Worm (Caenorhabditis elegans): Measurements from ENCODE around the gene F53H4.3.

Gene F53H4.3

ce11 chrX:15841086-15841622 lies 46.2 kb downstream of the F53H4.3 start, which contains the start of gene serp-1.1:
Gene serp-1.1, plus strand, starts transcription at chrX:15841572.
- TF ChIP-seq nhr-6 (tag; optimal IDR thresholded peaks at IDR 0.05) (peak; percentile 95), sma-3 (GFP tag; optimal IDR thresholded peaks at IDR 0.05) (peak; percentile 99), nhr-21 (tag; optimal IDR thresholded peaks at IDR 0.05) (peak; percentile 99), nhr-237 (tag; optimal IDR thresholded peaks at IDR 0.05) (peak; percentile 78), ztf-4 (tag; optimal IDR thresholded peaks at IDR 0.05) (peak; percentile 95), sma-9 (GFP tag; optimal IDR thresholded peaks at IDR 0.05) (peak; percentile 99), sma-9 (tag; optimal IDR thresholded peaks at IDR 0.05) (peak; percentile 63), egl-27 (tag; optimal IDR thresholded peaks at IDR 0.05) (peak; percentile 98), sem-4 (tag; optimal IDR thresholded peaks at IDR 0.05) (peak; percentile 99), lsy-2 (tag; optimal IDR thresholded peaks at IDR 0.05) (peak; percentile 99 to 100), unc-55 (GFP tag; optimal IDR thresholded peaks at IDR 0.05) (peak; percentile 98), lin-11 (tag; optimal IDR thresholded peaks at IDR 0.05) (peak; percentile 93), aly-2 (tag; optimal IDR thresholded peaks at IDR 0.05) (no peak), crh-2 (tag; optimal IDR thresholded peaks at IDR 0.05) (peak; percentile 100), ama-1 (optimal IDR thresholded peaks at IDR 0.05) (no peak), nhr-25 (tag; optimal IDR thresholded peaks at IDR 0.05) (peak; percentile 98), nhr-11 (tag; optimal IDR thresholded peaks at IDR 0.05) (peak; percentile 3), zag-1 (tag; optimal IDR thresholded peaks at IDR 0.05) (peak; percentile 99), snpc-4 (tag; optimal IDR thresholded peaks at IDR 0.05) (peak; percentile 91), fos-1 (tag; optimal IDR thresholded peaks at IDR 0.05) (peak; percentile 99), lin-13 (GFP tag; optimal IDR thresholded peaks at IDR 0.05) (peak; percentile 98), lin-39 (tag; optimal IDR thresholded peaks at IDR 0.05) (peak; percentile 61), elt-3 (tag; optimal IDR thresholded peaks at IDR 0.05) (no peak), nhr-12 (tag; optimal IDR thresholded peaks at IDR 0.05) (no peak), R02D3.7 (tag; optimal IDR thresholded peaks at IDR 0.05) (peak; percentile 73), unc-62 (GFP tag; optimal IDR thresholded peaks at IDR 0.05) (peak; percentile 71), nhr-10 (tag; optimal IDR thresholded peaks at IDR 0.05) (peak; percentile 89), alr-1 (tag; optimal IDR thresholded peaks at IDR 0.05) (no peak), blmp-1 (tag; optimal IDR thresholded peaks at IDR 0.05; ENCODE audit: insufficient read depth) (peak; percentile 82), ceh-82 (tag; optimal IDR thresholded peaks at IDR 0.05) (peak; percentile 93), ceh-16 (tag; optimal IDR thresholded peaks at IDR 0.05) (peak; percentile 98), Y55F3AM.14 (GFP tag; optimal IDR thresholded peaks at IDR 0.05) (peak; percentile 98), F13H6.1 (tag; optimal IDR thresholded peaks at IDR 0.05) (peak; percentile 99), unc-39 (tag; optimal IDR thresholded peaks at IDR 0.05) (peak; percentile 78), dmd-4 (tag; optimal IDR thresholded peaks at IDR 0.05) (no peak), nhr-77 (tag; optimal IDR thresholded peaks at IDR 0.05) (peak; percentile 91), ztf-11 (tag; optimal IDR thresholded peaks at IDR 0.05) (peak; percentile 53), ztf-1 (GFP tag; conservative IDR thresholded peaks at IDR 0.05) (no peak), C34F6.9 (tag; optimal IDR thresholded peaks at IDR 0.05) (peak; percentile 94), mbf-1 (tag; optimal IDR thresholded peaks at IDR 0.05) (peak; percentile 13), skn-1 (tag; optimal IDR thresholded peaks at IDR 0.05) (peak; percentile 64), nhr-129 (tag; optimal IDR thresholded peaks at IDR 0.05) (peak; percentile 99), nhr-23 (tag; optimal IDR thresholded peaks at IDR 0.05) (no peak), peb-1 (tag; optimal IDR thresholded peaks at IDR 0.05) (peak; percentile 65), gmeb-1 (tag; optimal IDR thresholded peaks at IDR 0.05) (peak; percentile 90), mdl-1 (tag; optimal IDR thresholded peaks at IDR 0.05) (peak; percentile 96 to 97), elt-1 (tag; optimal IDR thresholded peaks at IDR 0.05) (no peak), ZK546.5 (tag; optimal IDR thresholded peaks at IDR 0.05) (peak; percentile 62), mab-5 (tag; optimal IDR thresholded peaks at IDR 0.05) (peak; percentile 90)

Data from whole organism, L2 larva.